Fruit fly (Drosophila melanogaster) whole organism, embryonic: Measurements from ENCODE around the gene PXo.

Experiments used
- Abd-B ChIP-seq: fragments of 200-800 bp; sonication (Bioruptor generic); optimal IDR thresholded peaks from 2 replicates; lab custom pipeline; 2018; ENCODE audit warnings: missing biosample characterization, mild to moderate bottlenecking, missing genetic modification characterization, moderate library complexity
- Adf1 ChIP-seq: fragments of 200-800 bp; sonication (Bioruptor generic); IDR thresholded peaks from 2 replicates; pipeline ENCODE4 v1.3.6; 2022; ENCODE audit warnings: missing biosample characterization, missing genetic modification characterization
- Atf6 ChIP-seq: fragments of 200-800 bp; sonication (Bioruptor generic); IDR thresholded peaks from 2 replicates; pipeline ENCODE4 v1.3.6; 2022; ENCODE audit warnings: missing biosample characterization, missing genetic modification characterization
- Bgb ChIP-seq: fragments of 200-800 bp; sonication (Bioruptor generic); IDR thresholded peaks from 2 replicates; pipeline ENCODE4 v1.3.6; 2022; ENCODE audit warnings: missing biosample characterization, missing genetic modification characterization; ENCODE audit not compliant: partially characterized antibody
- CG11247 ChIP-seq: fragments of 200-800 bp; sonication (Bioruptor generic); IDR thresholded peaks from 2 replicates; pipeline ENCODE4 v1.3.6; 2022; ENCODE audit warnings: missing biosample characterization, missing genetic modification characterization
- CG12219 ChIP-seq: fragments of 200-800 bp; sonication (Bioruptor generic); optimal IDR thresholded peaks from 3 replicates; lab custom pipeline; 2018; ENCODE audit warnings: missing biosample characterization, mild to moderate bottlenecking, missing genetic modification characterization
- CG14965 ChIP-seq: fragments of 200-800 bp; sonication (Bioruptor generic); optimal IDR thresholded peaks from 2 replicates; lab custom pipeline; 2016; ENCODE audit warnings: missing biosample characterization, missing genetic modification characterization, borderline replicate concordance
- CG17385 ChIP-seq: fragments of 200-800 bp; sonication (Bioruptor generic); optimal IDR thresholded peaks from 3 replicates; lab custom pipeline; 2018; ENCODE audit warnings: missing biosample characterization, mild to moderate bottlenecking, missing genetic modification characterization
- CG1792 ChIP-seq: fragments of 200-800 bp; sonication (Bioruptor generic); optimal IDR thresholded peaks from 2 replicates; lab custom pipeline; 2016; ENCODE audit warnings: missing biosample characterization, missing genetic modification characterization
- CG18011 ChIP-seq: fragments of 200-800 bp; sonication (Bioruptor generic); optimal IDR thresholded peaks from 2 replicates; lab custom pipeline; 2017; ENCODE audit warnings: missing biosample characterization, missing genetic modification characterization, mild to moderate bottlenecking, moderate library complexity, missing genotype
- CG1832 ChIP-seq: fragments of 200-800 bp; sonication (Bioruptor generic); optimal IDR thresholded peaks from 2 replicates; lab custom pipeline; 2017; ENCODE audit warnings: missing biosample characterization, mild to moderate bottlenecking, missing genetic modification characterization, inconsistent platforms
- CG18764 ChIP-seq: fragments of 200-800 bp; sonication (Bioruptor generic); optimal IDR thresholded peaks from 3 replicates; lab custom pipeline; 2016; ENCODE audit warnings: missing biosample characterization, missing genetic modification characterization
- CG2202 ChIP-seq: fragments of 200-800 bp; sonication (Bioruptor generic); optimal IDR thresholded peaks from 2 replicates; lab custom pipeline; 2018; ENCODE audit warnings: missing biosample characterization, mild to moderate bottlenecking, missing genetic modification characterization
- CG2678 ChIP-seq: fragments of 200-800 bp; sonication (Bioruptor generic); optimal IDR thresholded peaks from 3 replicates; lab custom pipeline; 2019; ENCODE audit warnings: missing biosample characterization, mild to moderate bottlenecking, missing genetic modification characterization, moderate library complexity
- CG3281 ChIP-seq: fragments of 200-800 bp; sonication (Bioruptor generic); optimal IDR thresholded peaks from 3 replicates; lab custom pipeline; 2017; ENCODE audit warnings: missing biosample characterization, mild to moderate bottlenecking, missing genetic modification characterization
- CG3847 ChIP-seq: fragments of 200-800 bp; sonication (Bioruptor generic); IDR thresholded peaks from 2 replicates; pipeline ENCODE4 v1.3.6; 2022; ENCODE audit warnings: missing biosample characterization, missing genetic modification characterization
- CG4820 ChIP-seq: fragments of 200-800 bp; sonication (Bioruptor generic); optimal IDR thresholded peaks from 3 replicates; lab custom pipeline; 2016; ENCODE audit warnings: missing biosample characterization, missing genetic modification characterization
- CG8281 ChIP-seq: fragments of 200-800 bp; sonication (Bioruptor generic); optimal IDR thresholded peaks from 2 replicates; lab custom pipeline; 2018; ENCODE audit warnings: missing biosample characterization, mild to moderate bottlenecking, missing genetic modification characterization, moderate library complexity
- CG8478 ChIP-seq: fragments of >200 bp; optimal IDR thresholded peaks from 2 replicates; lab custom pipeline; 2018
- CG9215 ChIP-seq: fragments of 200-800 bp; sonication (Bioruptor generic); IDR thresholded peaks from 2 replicates; pipeline ENCODE4 v1.3.6; 2022; ENCODE audit warnings: missing biosample characterization, missing genetic modification characterization
- CG9609 ChIP-seq: fragments of 200-800 bp; sonication (Bioruptor generic); optimal IDR thresholded peaks from 3 replicates; lab custom pipeline; 2016; ENCODE audit warnings: missing biosample characterization, missing genetic modification characterization
- CG9727 ChIP-seq: fragments of 200-800 bp; sonication (Bioruptor generic); optimal IDR thresholded peaks from 3 replicates; lab custom pipeline; 2017; ENCODE audit warnings: missing biosample characterization, mild to moderate bottlenecking, missing genetic modification characterization
- Dip2 ChIP-seq: fragments of 200-800 bp; sonication (Bioruptor generic); IDR thresholded peaks from 2 replicates; pipeline ENCODE4 v1.3.6; 2022; ENCODE audit warnings: missing biosample characterization, missing genetic modification characterization
- Dll ChIP-seq: fragments of 200-800 bp; sonication (Bioruptor generic); IDR thresholded peaks from 4 replicates; pipeline ENCODE4 v1.3.6; 2022; ENCODE audit warnings: missing biosample characterization, missing genetic modification characterization; ENCODE audit not compliant: partially characterized antibody
- E2f1 ChIP-seq: fragments of 200-800 bp; sonication (Bioruptor generic); IDR thresholded peaks from 2 replicates; pipeline ENCODE4 v1.3.6; 2022; ENCODE audit warnings: missing biosample characterization, missing genetic modification characterization
- Eip74EF ChIP-seq, 2 experiments: fragments of 200-800 bp in 1 of 2; fragments of >200 bp in 1 of 2; sonication (Bioruptor generic) in 1 of 2; optimal IDR thresholded peaks; 2 replicates each; lab custom pipeline; 2017 to 2019; ENCODE audit warnings: missing biosample characterization in 2 of 2, missing genetic modification characterization in 2 of 2, mild to moderate bottlenecking in 1 of 2, moderate library complexity in 1 of 2
- Fer3 ChIP-seq: fragments of 200-800 bp; sonication (Bioruptor generic); optimal IDR thresholded peaks from 2 replicates; lab custom pipeline; 2018; ENCODE audit warnings: missing biosample characterization, mild to moderate bottlenecking, missing genetic modification characterization, moderate library complexity
- GATAe ChIP-seq: fragments of 200-800 bp; sonication (Bioruptor generic); conservative IDR thresholded peaks from 2 replicates; pipeline ENCODE4 v1.3.6; 2022; ENCODE audit warnings: missing biosample characterization, missing genetic modification characterization
- H2.0 ChIP-seq: fragments of 200-800 bp; sonication (Bioruptor generic); IDR thresholded peaks from 2 replicates; pipeline ENCODE4 v1.3.6; 2022; ENCODE audit warnings: missing biosample characterization, missing genetic modification characterization
- Jarid2 ChIP-seq: fragments of 200-800 bp; sonication (Bioruptor generic); optimal IDR thresholded peaks from 3 replicates; lab custom pipeline; 2017; ENCODE audit warnings: mild to moderate bottlenecking, missing biosample characterization, missing genetic modification reagents, missing genetic modification characterization
- Kr ChIP-seq: fragments of 200-800 bp; sonication (Bioruptor generic); optimal IDR thresholded peaks from 2 replicates; lab custom pipeline; 2017; ENCODE audit warnings: missing biosample characterization, mild to moderate bottlenecking, missing genetic modification characterization
- Ptx1 ChIP-seq: fragments of 200-800 bp; sonication (Bioruptor generic); IDR thresholded peaks from 2 replicates; pipeline ENCODE4 v1.3.6; 2022; ENCODE audit warnings: missing biosample characterization, missing genetic modification characterization
- Sox102F ChIP-seq: fragments of 200-800 bp; sonication (Bioruptor generic); optimal IDR thresholded peaks from 2 replicates; lab custom pipeline; 2018; ENCODE audit warnings: missing biosample characterization, mild to moderate bottlenecking, missing genetic modification characterization, moderate library complexity
- Taf1 ChIP-seq: fragments of 200-800 bp; sonication (Bioruptor generic); IDR thresholded peaks from 2 replicates; pipeline ENCODE4 v1.3.6; 2022; ENCODE audit warnings: missing biosample characterization, missing genetic modification characterization
- Xrp1 ChIP-seq: fragments of 200-800 bp; sonication (Bioruptor generic); IDR thresholded peaks from 2 replicates; pipeline ENCODE4 v1.3.6; 2022; ENCODE audit warnings: missing biosample characterization, missing genetic modification characterization
- az2 ChIP-seq: fragments of 200-800 bp; sonication (Bioruptor generic); optimal IDR thresholded peaks from 3 replicates; lab custom pipeline; 2016; ENCODE audit warnings: missing biosample characterization, missing genetic modification characterization
- chif ChIP-seq, 2 experiments: fragments of 200-800 bp; sonication (Bioruptor generic); optimal IDR thresholded peaks; 3 replicates each; lab custom pipeline; 2016; ENCODE audit warnings: missing biosample characterization in 2 of 2, missing genetic modification characterization in 2 of 2
- corto ChIP-seq: fragments of 200-800 bp; sonication (Bioruptor generic); optimal IDR thresholded peaks from 2 replicates; lab custom pipeline; 2016; ENCODE audit warnings: missing biosample characterization, mild to moderate bottlenecking, missing genetic modification characterization, moderate library complexity
- cwo ChIP-seq: fragments of 200-800 bp; sonication (Bioruptor generic); optimal IDR thresholded peaks from 3 replicates; lab custom pipeline; 2017; ENCODE audit warnings: missing biosample characterization, missing genetic modification characterization, mild to moderate bottlenecking, moderate library complexity, missing genetic modification reagents
- fru ChIP-seq: fragments of >200 bp; optimal IDR thresholded peaks from 2 replicates; lab custom pipeline; 2017
- gcm ChIP-seq: fragments of 200-800 bp; sonication (Bioruptor generic); optimal IDR thresholded peaks from 2 replicates; lab custom pipeline; 2019; ENCODE audit warnings: missing biosample characterization, mild to moderate bottlenecking, missing genetic modification characterization, moderate library complexity
- her ChIP-seq: fragments of 200-800 bp; sonication (Bioruptor generic); optimal IDR thresholded peaks from 2 replicates; lab custom pipeline; 2016; ENCODE audit warnings: missing biosample characterization, missing genetic modification characterization
- jigr1 ChIP-seq: fragments of 200-800 bp; sonication (Bioruptor generic); IDR thresholded peaks from 3 replicates; pipeline ENCODE4 v1.3.6; 2022; ENCODE audit warnings: missing biosample characterization, missing genetic modification characterization
- pnt ChIP-seq: fragments of 200-800 bp; sonication (Bioruptor generic); optimal IDR thresholded peaks from 3 replicates; lab custom pipeline; 2016; ENCODE audit warnings: missing biosample characterization, missing genetic modification characterization
- prd ChIP-seq, 3 experiments: fragments of >200 bp in 2 of 3; fragments of 200-800 bp in 1 of 3; sonication (Bioruptor generic) in 1 of 3; optimal IDR thresholded peaks in 2 of 3; IDR thresholded peaks in 1 of 3; 2 replicates in 2 of 3; 3 replicates in 1 of 3; pipeline versions ENCODE4 v1.3.6 to Lab custom; 2017 to 2022; ENCODE audit warnings: missing biosample characterization in 1 of 3, missing genetic modification characterization in 1 of 3
- rib ChIP-seq: fragments of 200-800 bp; sonication (Bioruptor generic); IDR thresholded peaks from 2 replicates; pipeline ENCODE4 v1.3.6; 2022; ENCODE audit warnings: missing biosample characterization, missing genetic modification characterization
- sr ChIP-seq: fragments of 200-800 bp; sonication (Bioruptor generic); IDR thresholded peaks from 3 replicates; pipeline ENCODE4 v1.3.6; 2022; ENCODE audit warnings: missing biosample characterization, missing genetic modification characterization
- stc ChIP-seq: fragments of 200-800 bp; sonication (Bioruptor generic); IDR thresholded peaks from 2 replicates; pipeline ENCODE4 v1.3.6; 2022; ENCODE audit warnings: missing biosample characterization, missing genetic modification characterization
- trh ChIP-seq: fragments of 200-800 bp; sonication (Bioruptor generic); optimal IDR thresholded peaks from 2 replicates; lab custom pipeline; 2016; ENCODE audit warnings: missing biosample characterization, missing genetic modification characterization
- ttk ChIP-seq: fragments of 200-800 bp; sonication (Bioruptor generic); IDR thresholded peaks from 2 replicates; pipeline ENCODE4 v2.1.2; 2022; ENCODE audit warnings: missing biosample characterization, missing genetic modification characterization
- z ChIP-seq: fragments of 200-800 bp; sonication (Bioruptor generic); IDR thresholded peaks from 3 replicates; pipeline ENCODE4 v1.3.6; 2022; ENCODE audit warnings: missing biosample characterization, missing genetic modification characterization

PXo gene

DNA sequence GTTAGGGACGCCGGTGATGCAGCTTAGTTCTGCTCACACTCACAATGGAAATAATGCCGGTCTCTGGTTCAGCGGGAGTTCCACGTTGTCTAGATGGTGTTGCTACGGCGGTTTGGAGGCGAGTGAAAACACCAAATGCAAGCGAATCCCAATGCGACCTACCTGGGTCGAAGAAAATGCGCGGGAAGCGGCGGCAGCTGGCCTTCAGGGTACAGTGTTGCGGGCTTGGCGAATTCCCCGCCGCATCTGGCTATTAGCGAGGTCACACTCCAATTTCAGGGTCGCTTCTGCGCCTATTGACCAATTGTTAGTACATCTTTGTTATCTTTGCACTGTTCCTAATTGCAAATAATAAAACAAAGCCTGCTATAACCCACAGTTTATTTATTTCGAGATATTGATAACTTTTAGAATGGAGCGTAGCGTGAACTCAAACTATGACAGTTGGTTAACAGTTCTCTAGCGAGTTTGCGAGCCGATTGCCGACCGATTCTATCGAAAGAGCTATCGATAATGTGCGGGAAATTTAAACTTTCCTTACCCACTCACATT, 11.3 kb upstream of the PXo start, which contains the start of gene Rcc1 (continued):
- TF ChIP-seq CG1792 (GFP tag; lab: Kevin White, UChicago) (no peak), her (GFP tag; lab: Kevin White, UChicago) (peak; percentile 98), Taf1 (no peak), ttk (no peak), CG9215 (GFP tag; lab: Robert Waterston, UW) (no peak), CG17385 (no peak), Ptx1 (GFP tag; lab: Robert Waterston, UW) (no peak), Dll (peak; percentile 75), corto (GFP tag; lab: Kevin White, UChicago) (no peak), CG8281 (tag; lab: Kevin White, UChicago) (no peak), chif (GFP tag; optimal IDR thresholded peaks at IDR 0.05; lab: Kevin White, UChicago) (no peak), Adf1 (GFP tag; lab: Robert Waterston, UW) (peak; percentile 40; the same call in 1 of the 2 replicates), Abd-B (GFP tag; lab: Kevin White, UChicago) (no peak), rib (no peak), cwo (GFP tag; lab: Kevin White, UChicago) (no peak), CG1832 (no peak), fru (lab: Kevin White, UChicago) (no peak), gcm (GFP tag; lab: Kevin White, UChicago) (no peak), sr (no peak), GATAe (GFP tag; lab: Robert Waterston, UW) (no peak), stc (no peak), CG4820 (no peak), z (GFP tag; lab: Robert Waterston, UW) (no peak), CG14965 (GFP tag; lab: Kevin White, UChicago) (no peak), E2f1 (GFP tag; lab: Robert Waterston, UW) (peak; percentile 89), Fer3 (no peak), prd (optimal IDR thresholded peaks at IDR 0.05; lab: Kevin White, UChicago) (no peak), prd (GFP tag; IDR thresholded peaks at IDR 0.05; lab: Robert Waterston, UW) (0 out of 3 replicates have a peak, but pooled peaks have one; percentile 11), CG3281 (no peak), CG18764 (no peak), pnt (GFP tag; lab: Kevin White, UChicago) (peak; percentile 13), jigr1 (GFP tag; lab: Robert Waterston, UW) (no peak), CG3847 (peak; percentile 27; the same call in 1 of the 2 replicates), Jarid2 (GFP tag; lab: Kevin White, UChicago) (no peak), Xrp1 (GFP tag; lab: Robert Waterston, UW) (0 out of 2 replicates have a peak, but pooled peaks have one; percentile 29), CG11247 (GFP tag; lab: Robert Waterston, UW) (no peak), CG8478 (no peak), Bgb (peak; percentile 65), Eip74EF (GFP tag; optimal IDR thresholded peaks at IDR 0.05; lab: Kevin White, UChicago) (no peak), Sox102F (no peak), CG2678 (tag; lab: Kevin White, UChicago) (no peak), CG9609 (GFP tag; lab: Kevin White, UChicago) (peak; percentile 8), CG12219 (GFP tag; lab: Kevin White, UChicago) (no peak), CG2202 (tag; lab: Kevin White, UChicago) (no peak), Atf6 (no peak), CG18011 (GFP tag; lab: Kevin White, UChicago) (no peak), H2.0 (GFP tag; lab: Robert Waterston, UW) (no peak), az2 (GFP tag; lab: Kevin White, UChicago) (no peak), Kr (no peak), trh (GFP tag; lab: Kevin White, UChicago) (no peak), CG9727 (GFP tag; lab: Kevin White, UChicago) (peak; percentile 12), Dip2 (GFP tag; lab: Robert Waterston, UW) (no peak)
